Worm (Caenorhabditis elegans): ENCODE measurements around the gene H38K22.6.

ce11 chrIII:4356384-4356783, 36.2 kb downstream of the H38K22.6 start, which contains the start of gene mnp-1:
- TF ChIP-seq jun-1 (tag; optimal IDR thresholded peaks at IDR 0.05), result no peak
- TF ChIP-seq sup-37 (GFP tag; optimal IDR thresholded peaks at IDR 0.05), result no peak
- TF ChIP-seq lin-15B (tag; optimal IDR thresholded peaks at IDR 0.05), result no peak
- no peak for TF ChIP-seq ceh-8 (GFP tag; optimal IDR thresholded peaks at IDR 0.05)
- no peak for TF ChIP-seq fkh-10 (GFP tag; optimal IDR thresholded peaks at IDR 0.05)
- TF ChIP-seq nhr-28 (tag; optimal IDR thresholded peaks at IDR 0.05), result no peak
- TF ChIP-seq pag-3 (tag; optimal IDR thresholded peaks at IDR 0.05; ENCODE audit: borderline replicate concordance, insufficient read depth), result no peak
- no peak for TF ChIP-seq nhr-11 (tag; optimal IDR thresholded peaks at IDR 0.05)
- no peak for TF ChIP-seq fkh-4 (tag; optimal IDR thresholded peaks at IDR 0.05; ENCODE audit: borderline replicate concordance)
- TF ChIP-seq hlh-17 (GFP tag; optimal IDR thresholded peaks at IDR 0.05; ENCODE audit: borderline replicate concordance), result no peak
- TF ChIP-seq nhr-47 (tag; optimal IDR thresholded peaks at IDR 0.05), result no peak
- TF ChIP-seq unc-62 (GFP tag; optimal IDR thresholded peaks at IDR 0.05), result no peak
- no peak for TF ChIP-seq nhr-237 (tag; optimal IDR thresholded peaks at IDR 0.05)

Data from whole organism, L1 larva.